Worm (Caenorhabditis elegans) whole organism, mixed stage, embryonic: Measurements from ENCODE around the gene C55A6.10.

Source experiments
- bed-3 ChIP-seq: fragments of 200-800 bp; sonication (Bioruptor generic); optimal IDR thresholded peaks from 3 replicates; lab custom pipeline; 2018; ENCODE audit warnings: mild to moderate bottlenecking, missing genetic modification characterization, moderate library complexity, missing compliant biosample characterization
- blmp-1 ChIP-seq: fragments of 150-350 bp; optimal IDR thresholded peaks from 2 replicates; lab custom pipeline; 2014; ENCODE audit warnings: missing biosample characterization, missing genetic modification characterization
- ceh-39 ChIP-seq: fragments of 150-350 bp; optimal IDR thresholded peaks from 2 replicates; lab custom pipeline; 2014; ENCODE audit warnings: missing biosample characterization, missing genetic modification characterization
- ceh-43 ChIP-seq: fragments of 200-800 bp; sonication (Bioruptor generic); optimal IDR thresholded peaks from 2 replicates; lab custom pipeline; 2018; ENCODE audit warnings: mild to moderate bottlenecking, missing genetic modification characterization, moderate library complexity, missing compliant biosample characterization
- ceh-83 ChIP-seq: fragments of 200-800 bp; sonication (Bioruptor generic); optimal IDR thresholded peaks from 2 replicates; lab custom pipeline; 2018; ENCODE audit warnings: mild to moderate bottlenecking, missing genetic modification characterization, missing compliant biosample characterization
- ces-1 ChIP-seq: fragments of 150-350 bp; optimal IDR thresholded peaks from 2 replicates; lab custom pipeline; 2014; ENCODE audit warnings: missing biosample characterization, missing genetic modification reagents, missing genetic modification characterization
- cnd-1 ChIP-seq: fragments of 200-800 bp; sonication (Bioruptor generic); optimal IDR thresholded peaks from 2 replicates; lab custom pipeline; 2018; ENCODE audit warnings: mild to moderate bottlenecking, missing genetic modification characterization, missing compliant biosample characterization
- drap-1 ChIP-seq: fragments of 200-800 bp; sonication (Bioruptor generic); optimal IDR thresholded peaks from 3 replicates; lab custom pipeline; 2018; ENCODE audit warnings: mild to moderate bottlenecking, missing genetic modification characterization, missing compliant biosample characterization
- elt-1 ChIP-seq: sonication (generic microtip); optimal IDR thresholded peaks from 2 replicates; lab custom pipeline; 2017; ENCODE audit warnings: missing genetic modification characterization, mild to moderate bottlenecking, missing compliant biosample characterization, antibody characterized with exemption, moderate library complexity, borderline replicate concordance; ENCODE audit not compliant: insufficient read depth
- elt-3 ChIP-seq: fragments of 150-350 bp; optimal IDR thresholded peaks from 2 replicates; lab custom pipeline; 2014; ENCODE audit warnings: missing biosample characterization, missing genetic modification characterization
- flh-1 ChIP-seq: fragments of 200-800 bp; sonication (Bioruptor generic); optimal IDR thresholded peaks from 2 replicates; lab custom pipeline; 2018; ENCODE audit warnings: mild to moderate bottlenecking, missing genetic modification characterization, moderate library complexity, missing compliant biosample characterization
- ham-2 ChIP-seq: fragments of 200-800 bp; sonication (Bioruptor generic); optimal IDR thresholded peaks from 2 replicates; lab custom pipeline; 2018; ENCODE audit warnings: mild to moderate bottlenecking, missing genetic modification characterization, missing compliant biosample characterization
- hlh-1 ChIP-seq: fragments of 150-350 bp; optimal IDR thresholded peaks from 2 replicates; lab custom pipeline; 2014; ENCODE audit warnings: missing biosample characterization, missing genetic modification reagents, missing genetic modification characterization
- lin-13 ChIP-seq: fragments of 150-350 bp; optimal IDR thresholded peaks from 2 replicates; lab custom pipeline; 2014; ENCODE audit warnings: missing biosample characterization, missing genetic modification characterization
- lin-32 ChIP-seq: fragments of 200-800 bp; sonication (Bioruptor generic); optimal IDR thresholded peaks from 2 replicates; lab custom pipeline; 2018; ENCODE audit warnings: mild to moderate bottlenecking, missing genetic modification characterization, missing compliant biosample characterization
- lsy-2 ChIP-seq: fragments of 150-350 bp; optimal IDR thresholded peaks from 2 replicates; lab custom pipeline; 2014; ENCODE audit warnings: missing biosample characterization, missing genetic modification characterization
- mab-5 ChIP-seq: fragments of 150-350 bp; optimal IDR thresholded peaks from 2 replicates; lab custom pipeline; 2014; ENCODE audit warnings: missing biosample characterization, missing genetic modification characterization
- mep-1 ChIP-seq: fragments of 150-350 bp; optimal IDR thresholded peaks from 2 replicates; lab custom pipeline; 2017; ENCODE audit warnings: missing biosample characterization, missing genetic modification reagents, missing genetic modification characterization, inconsistent platforms
- mls-2 ChIP-seq: sonication (generic microtip); optimal IDR thresholded peaks from 2 replicates; lab custom pipeline; 2016; ENCODE audit warnings: mild to moderate bottlenecking, missing genetic modification characterization, moderate library complexity, missing compliant biosample characterization
- nhr-12 ChIP-seq: fragments of 150-350 bp; optimal IDR thresholded peaks from 2 replicates; lab custom pipeline; 2014; ENCODE audit warnings: missing biosample characterization, missing genetic modification characterization
- nhr-2 ChIP-seq: fragments of 150-350 bp; optimal IDR thresholded peaks from 2 replicates; lab custom pipeline; 2014; ENCODE audit warnings: missing biosample characterization, missing genetic modification characterization
- nhr-237 ChIP-seq: fragments of 150-350 bp; optimal IDR thresholded peaks from 2 replicates; lab custom pipeline; 2014; ENCODE audit warnings: missing biosample characterization, missing genetic modification characterization
- nhr-28 ChIP-seq: fragments of 150-350 bp; optimal IDR thresholded peaks from 2 replicates; lab custom pipeline; 2014; ENCODE audit warnings: missing biosample characterization, missing genetic modification characterization
- nhr-76 ChIP-seq: sonication (generic microtip); optimal IDR thresholded peaks from 2 replicates; lab custom pipeline; 2017; ENCODE audit warnings: missing biosample characterization, missing genetic modification characterization
- sem-2 ChIP-seq: fragments of 200-800 bp; sonication (Bioruptor generic); optimal IDR thresholded peaks from 2 replicates; lab custom pipeline; 2018; ENCODE audit warnings: mild to moderate bottlenecking, missing genetic modification characterization, missing compliant biosample characterization
- snpc-4 ChIP-seq: fragments of 150-350 bp; optimal IDR thresholded peaks from 2 replicates; lab custom pipeline; 2014; ENCODE audit warnings: missing biosample characterization, missing genetic modification characterization
- sptf-1 ChIP-seq: sonication (generic microtip); optimal IDR thresholded peaks from 2 replicates; lab custom pipeline; 2017; ENCODE audit warnings: mild to moderate bottlenecking, missing genetic modification characterization, moderate library complexity, missing compliant biosample characterization
- tbx-8 ChIP-seq: fragments of 200-800 bp; sonication (Bioruptor generic); optimal IDR thresholded peaks from 2 replicates; lab custom pipeline; 2018; ENCODE audit warnings: mild to moderate bottlenecking, missing genetic modification characterization, moderate library complexity, missing compliant biosample characterization
- unc-120 ChIP-seq: sonication (generic microtip); optimal IDR thresholded peaks from 2 replicates; lab custom pipeline; 2017; ENCODE audit warnings: missing genetic modification characterization, missing compliant biosample characterization; ENCODE audit not compliant: poor library complexity, severe bottlenecking
- unc-39 ChIP-seq: fragments of 150-350 bp; optimal IDR thresholded peaks from 2 replicates; lab custom pipeline; 2014; ENCODE audit warnings: missing biosample characterization, missing genetic modification characterization
- unc-62 ChIP-seq: fragments of 150-350 bp; optimal IDR thresholded peaks from 2 replicates; lab custom pipeline; 2014; ENCODE audit warnings: missing biosample characterization, missing genetic modification reagents, missing genetic modification characterization
- zip-8 ChIP-seq: fragments of 150-350 bp; optimal IDR thresholded peaks from 2 replicates; lab custom pipeline; 2014; ENCODE audit warnings: missing biosample characterization, missing genetic modification characterization
- ztf-11 ChIP-seq: fragments of 150-350 bp; optimal IDR thresholded peaks from 2 replicates; lab custom pipeline; 2014; ENCODE audit warnings: missing biosample characterization, missing genetic modification characterization

The C55A6.10 gene

DNA sequence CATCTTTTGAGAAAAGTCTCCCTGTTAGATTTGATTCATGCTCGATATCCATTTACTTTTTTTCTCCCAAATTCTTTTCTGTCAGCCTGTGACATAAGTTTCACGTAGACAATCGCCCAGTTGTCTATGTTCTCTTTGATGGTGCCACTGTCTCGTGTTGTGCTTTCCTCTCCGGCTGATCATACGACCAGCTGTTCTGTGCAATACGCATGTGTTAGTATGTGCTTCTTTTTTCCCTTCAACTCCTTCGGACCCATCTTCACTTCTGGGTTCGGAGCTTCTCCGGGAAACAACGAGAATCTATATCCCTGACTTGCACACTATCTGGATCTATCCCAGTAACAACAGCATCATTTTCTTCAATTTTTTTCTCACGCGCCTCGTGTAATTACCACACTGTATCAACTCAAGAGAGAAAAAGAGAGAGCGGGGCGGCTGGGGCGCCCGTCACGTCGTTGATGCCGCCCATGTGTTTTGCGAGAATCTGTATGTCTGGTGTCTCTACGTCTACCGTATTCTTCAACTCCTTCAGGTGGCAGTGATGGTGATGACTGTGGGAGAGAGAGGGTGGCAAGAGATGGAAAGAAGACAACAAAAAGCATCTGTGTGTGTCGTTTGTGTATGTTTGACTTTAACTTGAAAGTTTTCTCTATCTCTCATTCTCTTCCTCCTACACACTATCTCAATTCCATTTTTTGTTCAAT lies 26.8 kb downstream of the C55A6.10 start:
- TF ChIP-seq nhr-76 (tag; lab: Kevin White, UChicago) (no peak), unc-39 (tag; lab: Kevin White, UChicago) (no peak), nhr-28 (tag; lab: Kevin White, UChicago) (no peak), ceh-83 (GFP tag; lab: Kevin White, UChicago) (peak; percentile 10), nhr-237 (tag; lab: Kevin White, UChicago) (peak; percentile 16), lin-32 (GFP tag; lab: Kevin White, UChicago) (no peak), nhr-12 (tag; lab: Kevin White, UChicago) (no peak), lin-13 (no peak), hlh-1 (tag; lab: Kevin White, UChicago) (peak; percentile 96), mls-2 (tag; lab: Kevin White, UChicago) (no peak), snpc-4 (tag; lab: Kevin White, UChicago) (no peak), elt-3 (tag; lab: Kevin White, UChicago) (no peak), mep-1 (tag; lab: Kevin White, UChicago) (no peak), ces-1 (GFP tag; lab: Kevin White, UChicago) (no peak), drap-1 (GFP tag; lab: Kevin White, UChicago) (no peak), bed-3 (GFP tag; lab: Kevin White, UChicago) (no peak), mab-5 (tag; lab: Kevin White, UChicago) (no peak), nhr-2 (no peak), cnd-1 (tag; lab: Kevin White, UChicago) (no peak), sptf-1 (tag; lab: Kevin White, UChicago) (peak; percentile 20), tbx-8 (GFP tag; lab: Kevin White, UChicago) (no peak), unc-120 (peak; percentile 79), zip-8 (no peak), ceh-43 (GFP tag; lab: Kevin White, UChicago) (no peak), lsy-2 (tag; lab: Kevin White, UChicago) (no peak), unc-62 (GFP tag; lab: Kevin White, UChicago) (peak; percentile 58), sem-2 (GFP tag; lab: Kevin White, UChicago) (no peak)

DNA sequence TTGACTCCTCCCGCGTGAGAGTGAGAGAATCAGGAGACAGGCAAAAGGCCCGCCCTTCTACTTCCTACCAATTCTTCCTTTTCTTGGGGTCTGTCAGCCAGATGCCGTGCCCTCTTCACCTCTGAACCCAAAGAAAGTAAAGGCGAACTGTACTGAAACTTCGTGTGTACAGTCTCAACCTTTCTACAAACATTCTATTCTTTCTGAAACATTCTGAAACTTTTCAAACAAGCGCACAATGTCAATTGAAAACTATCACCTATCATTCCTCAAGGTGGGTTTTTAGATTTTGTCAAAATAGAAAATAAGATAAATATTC lies 27.3 kb downstream of the C55A6.10 start:
- no peak for TF ChIP-seq ham-2
- TF ChIP-seq nhr-2, result no peak
- TF ChIP-seq elt-1 (tag; lab: Kevin White, UChicago), result no peak
- TF ChIP-seq mab-5 (tag; lab: Kevin White, UChicago), result no peak
- TF ChIP-seq sem-2 (GFP tag; lab: Kevin White, UChicago), result no peak
- TF ChIP-seq, all 35 proteins: peak for 0

- TF ChIP-seq flh-1, result no peak
- no peak for TF ChIP-seq ztf-11 (tag; lab: Kevin White, UChicago)
- TF ChIP-seq blmp-1, result peak; percentile 96
- TF ChIP-seq sptf-1 (tag; lab: Kevin White, UChicago), result peak; percentile 14
- TF ChIP-seq nhr-28 (tag; lab: Kevin White, UChicago), result no peak
- TF ChIP-seq ceh-39 (tag; lab: Kevin White, UChicago), result no peak
- no peak for TF ChIP-seq bed-3 (GFP tag; lab: Kevin White, UChicago)
- TF ChIP-seq ham-2, result peak; percentile 30
- TF ChIP-seq hlh-1 (tag; lab: Kevin White, UChicago), result no peak
- no peak for TF ChIP-seq nhr-2
- no peak for TF ChIP-seq snpc-4 (tag; lab: Kevin White, UChicago)
- TF ChIP-seq elt-3 (tag; lab: Kevin White, UChicago), result peak; percentile 11
- TF ChIP-seq zip-8, result peak; percentile 30
- TF ChIP-seq, all 35 proteins: peak for 5
These were observed 27.8 kb downstream of the C55A6.10 start for ce11 chrV:11532964-11533363.

- no peak for TF ChIP-seq nhr-76 (tag; lab: Kevin White, UChicago)
- no peak for TF ChIP-seq sem-2 (GFP tag; lab: Kevin White, UChicago)
- no peak for TF ChIP-seq drap-1 (GFP tag; lab: Kevin White, UChicago)
- TF ChIP-seq unc-39 (tag; lab: Kevin White, UChicago), result no peak
- TF ChIP-seq nhr-2, result no peak
- TF ChIP-seq tbx-8 (GFP tag; lab: Kevin White, UChicago), result no peak
- TF ChIP-seq ceh-43 (GFP tag; lab: Kevin White, UChicago), result no peak
- TF ChIP-seq lin-32 (GFP tag; lab: Kevin White, UChicago), result no peak
- TF ChIP-seq hlh-1 (tag; lab: Kevin White, UChicago), result no peak
These were observed 28.3 kb downstream of the C55A6.10 start for ce11 chrV:11533365-11533949.
